Fruit fly (Drosophila melanogaster) whole organism, wandering third instar larva: ENCODE data around the gene CG4770.

Experiments used
- Abd-B ChIP-seq: fragments of >200 bp; optimal IDR thresholded peaks from 2 replicates; lab custom pipeline; 2017; ENCODE audit warnings: missing biosample characterization, missing genetic modification characterization
- Hnf4 ChIP-seq: fragments of 200-800 bp; sonication (Bioruptor generic); optimal IDR thresholded peaks from 2 replicates; lab custom pipeline; 2016; ENCODE audit warnings: missing biosample characterization, mild to moderate bottlenecking, missing genetic modification characterization
- Hr78 ChIP-seq: fragments of >200 bp; optimal IDR thresholded peaks from 2 replicates; lab custom pipeline; 2017; ENCODE audit warnings: missing biosample characterization, missing genetic modification characterization
- Mio ChIP-seq: sonication (Bioruptor generic); optimal IDR thresholded peaks from 2 replicates; lab custom pipeline; 2016; ENCODE audit warnings: missing biosample characterization, missing genetic modification characterization
- br ChIP-seq: fragments of 200-800 bp; sonication (Bioruptor generic); optimal IDR thresholded peaks from 2 replicates; lab custom pipeline; 2016; ENCODE audit warnings: missing biosample characterization, missing genetic modification characterization
- dmrt93B ChIP-seq: fragments of 200-800 bp; sonication (Bioruptor generic); optimal IDR thresholded peaks from 2 replicates; lab custom pipeline; 2018; ENCODE audit warnings: missing biosample characterization, mild to moderate bottlenecking, missing genetic modification characterization
- dsf ChIP-seq: sonication (Bioruptor generic); optimal IDR thresholded peaks from 2 replicates; lab custom pipeline; 2016; ENCODE audit warnings: missing biosample characterization, missing genetic modification characterization, borderline replicate concordance
- ey ChIP-seq: fragments of 200-800 bp; sonication (Bioruptor generic); optimal IDR thresholded peaks from 2 replicates; lab custom pipeline; 2016; ENCODE audit warnings: missing biosample characterization, missing genetic modification characterization
- fru ChIP-seq: fragments of 200-800 bp; sonication (Bioruptor generic); optimal IDR thresholded peaks from 3 replicates; lab custom pipeline; 2016; ENCODE audit warnings: missing biosample characterization, mild to moderate bottlenecking, missing genetic modification characterization
- h ChIP-seq: fragments of 200-800 bp; sonication (Bioruptor generic); optimal IDR thresholded peaks from 3 replicates; lab custom pipeline; 2016; ENCODE audit warnings: missing biosample characterization, mild to moderate bottlenecking, missing genetic modification characterization
- lola ChIP-seq: fragments of >200 bp; optimal IDR thresholded peaks from 2 replicates; lab custom pipeline; 2017; ENCODE audit warnings: missing biosample characterization, missing genetic modification characterization
- sv ChIP-seq: fragments of 200-800 bp; sonication (Bioruptor generic); optimal IDR thresholded peaks from 3 replicates; lab custom pipeline; 2016; ENCODE audit warnings: missing biosample characterization, missing genetic modification characterization
- tai ChIP-seq: sonication (Bioruptor generic); optimal IDR thresholded peaks from 2 replicates; lab custom pipeline; 2016; ENCODE audit warnings: missing biosample characterization, missing genetic modification characterization

dm6 chr3R:19875118-19875887 is 43.0 kb upstream of the CG4770 start, which contains the start of gene Mrp5:
- TF ChIP-seq fru (GFP tag; lab: Kevin White, UChicago) (peak; percentile 23), Mio (GFP tag; lab: Kevin White, UChicago) (no peak), ey (GFP tag; lab: Kevin White, UChicago) (no peak), Hnf4 (GFP tag; lab: Kevin White, UChicago) (no peak), dsf (GFP tag; lab: Kevin White, UChicago) (no peak), dmrt93B (GFP tag; lab: Kevin White, UChicago) (no peak), Abd-B (no peak), br (GFP tag; lab: Kevin White, UChicago) (peak; percentile 12), sv (GFP tag; lab: Kevin White, UChicago) (no peak), tai (no peak), lola (GFP tag; lab: Kevin White, UChicago) (no peak), Hr78 (GFP tag; lab: Kevin White, UChicago) (no peak), h (peak; percentile 60)
